Fruit fly (Drosophila melanogaster) whole organism, embryonic: ENCODE measurements around the gene CG7298.

Source experiments
- Antp ChIP-seq: fragments of 200-800 bp; sonication (Bioruptor generic); optimal IDR thresholded peaks from 3 replicates; lab custom pipeline; 2016; ENCODE audit warnings: missing biosample characterization, missing genetic modification characterization
- Asciz ChIP-seq: fragments of 200-800 bp; sonication (Bioruptor generic); optimal IDR thresholded peaks from 2 replicates; lab custom pipeline; 2017; ENCODE audit warnings: missing biosample characterization, mild to moderate bottlenecking, missing genetic modification characterization, missing genetic modification reagents
- Bdp1 ChIP-seq: fragments of 200-800 bp; sonication (Bioruptor generic); optimal IDR thresholded peaks from 3 replicates; lab custom pipeline; 2016; ENCODE audit warnings: missing biosample characterization, missing genetic modification characterization
- CG10462 ChIP-seq: fragments of 200-800 bp; sonication (Bioruptor generic); optimal IDR thresholded peaks from 2 replicates; lab custom pipeline; 2016; ENCODE audit warnings: missing biosample characterization, missing genetic modification characterization
- CG11093 ChIP-seq: fragments of 200-800 bp; sonication (Bioruptor generic); IDR thresholded peaks from 3 replicates; pipeline ENCODE4 v1.3.6; 2022; ENCODE audit warnings: missing biosample characterization, missing genetic modification characterization
- CG13287 ChIP-seq: fragments of 200-800 bp; sonication (Bioruptor generic); IDR thresholded peaks from 2 replicates; pipeline ENCODE4 v1.3.6; 2022; ENCODE audit warnings: missing biosample characterization, missing genetic modification characterization; ENCODE audit not compliant: partially characterized antibody
- CG13296 ChIP-seq: fragments of 200-800 bp; sonication (Bioruptor generic); optimal IDR thresholded peaks from 3 replicates; lab custom pipeline; 2018; ENCODE audit warnings: missing biosample characterization, mild to moderate bottlenecking, missing genetic modification characterization
- CG16779 ChIP-seq: fragments of 200-800 bp; sonication (Bioruptor generic); IDR thresholded peaks from 2 replicates; pipeline ENCODE4 v1.3.6; 2022; ENCODE audit warnings: missing biosample characterization, missing genetic modification characterization
- CG17359 ChIP-seq: fragments of 200-800 bp; sonication (Bioruptor generic); optimal IDR thresholded peaks from 3 replicates; lab custom pipeline; 2018; ENCODE audit warnings: missing biosample characterization, mild to moderate bottlenecking, missing genetic modification characterization, moderate library complexity
- CG3838 ChIP-seq: fragments of 200-800 bp; sonication (Bioruptor generic); optimal IDR thresholded peaks from 3 replicates; lab custom pipeline; 2016; ENCODE audit warnings: missing biosample characterization, missing genetic modification characterization
- CG3847 ChIP-seq: fragments of 200-800 bp; sonication (Bioruptor generic); IDR thresholded peaks from 2 replicates; pipeline ENCODE4 v1.3.6; 2022; ENCODE audit warnings: missing biosample characterization, missing genetic modification characterization
- CG43689 ChIP-seq: fragments of 200-800 bp; sonication (Bioruptor generic); IDR thresholded peaks from 2 replicates; pipeline ENCODE4 v1.3.6; 2022; ENCODE audit warnings: missing biosample characterization, missing genetic modification characterization
- CG4617 ChIP-seq: fragments of 200-800 bp; sonication (Bioruptor generic); optimal IDR thresholded peaks from 3 replicates; lab custom pipeline; 2016; ENCODE audit warnings: missing biosample characterization, missing genetic modification characterization, borderline replicate concordance
- CG4707 ChIP-seq: fragments of 200-800 bp; sonication (Bioruptor generic); optimal IDR thresholded peaks from 2 replicates; lab custom pipeline; 2018; ENCODE audit warnings: missing biosample characterization, mild to moderate bottlenecking, missing genetic modification characterization, moderate library complexity
- CG5245 ChIP-seq: fragments of 200-800 bp; sonication (Bioruptor generic); optimal IDR thresholded peaks from 3 replicates; lab custom pipeline; 2016; ENCODE audit warnings: missing biosample characterization, missing genetic modification characterization
- CG7839 ChIP-seq: fragments of 200-800 bp; sonication (Bioruptor generic); optimal IDR thresholded peaks from 3 replicates; lab custom pipeline; 2018; ENCODE audit warnings: missing biosample characterization, mild to moderate bottlenecking, missing genetic modification characterization, moderate library complexity
- CG8359 ChIP-seq: fragments of 200-800 bp; sonication (Bioruptor generic); optimal IDR thresholded peaks from 2 replicates; lab custom pipeline; 2017; ENCODE audit warnings: missing biosample characterization, mild to moderate bottlenecking, missing genetic modification characterization, borderline replicate concordance
- CTCF ChIP-seq: fragments of 200-800 bp; sonication (Bioruptor generic); optimal IDR thresholded peaks from 2 replicates; lab custom pipeline; 2017; ENCODE audit warnings: missing biosample characterization, mild to moderate bottlenecking, missing genetic modification characterization, moderate library complexity
- Chrac-16 ChIP-seq: fragments of 200-800 bp; sonication (Bioruptor generic); optimal IDR thresholded peaks from 3 replicates; lab custom pipeline; 2016; ENCODE audit warnings: missing biosample characterization, missing genetic modification characterization
- CkIIα-i1 ChIP-seq: fragments of 200-800 bp; sonication (Bioruptor generic); IDR thresholded peaks from 2 replicates; pipeline ENCODE4 v1.3.6; 2022; ENCODE audit warnings: missing biosample characterization, missing genetic modification characterization
- CrebB ChIP-seq: fragments of 200-800 bp; sonication (Bioruptor generic); optimal IDR thresholded peaks from 3 replicates; lab custom pipeline; 2018; ENCODE audit warnings: missing biosample characterization, mild to moderate bottlenecking, missing genetic modification characterization
- Gug ChIP-seq: fragments of 200-800 bp; sonication (Bioruptor generic); IDR thresholded peaks from 4 replicates; pipeline ENCODE4 v1.3.6; 2022; ENCODE audit warnings: missing biosample characterization, missing genetic modification characterization
- H15 ChIP-seq: fragments of 200-800 bp; sonication (Bioruptor generic); IDR thresholded peaks from 3 replicates; pipeline ENCODE4 v1.3.6; 2022; ENCODE audit warnings: missing biosample characterization, missing genetic modification characterization
- Hr3 ChIP-seq: fragments of 200-800 bp; sonication (Bioruptor generic); optimal IDR thresholded peaks from 3 replicates; lab custom pipeline; 2016; ENCODE audit warnings: missing biosample characterization, missing genetic modification characterization
- Nf-YC ChIP-seq: fragments of 200-800 bp; optimal IDR thresholded peaks from 3 replicates; lab custom pipeline; 2019; ENCODE audit warnings: missing biosample characterization, mild to moderate bottlenecking, missing genetic modification characterization, moderate library complexity
- Rfx ChIP-seq: fragments of 200-800 bp; sonication (Bioruptor generic); IDR thresholded peaks from 2 replicates; pipeline ENCODE4 v1.3.6; 2022; ENCODE audit warnings: missing biosample characterization, missing genetic modification characterization
- Scr ChIP-seq: fragments of 200-800 bp; sonication (Bioruptor generic); IDR thresholded peaks from 2 replicates; pipeline ENCODE4 v1.3.6; 2022; ENCODE audit warnings: missing biosample characterization, missing genetic modification characterization; ENCODE audit not compliant: partially characterized antibody
- TFAM ChIP-seq: fragments of 200-800 bp; sonication (Bioruptor generic); optimal IDR thresholded peaks from 2 replicates; lab custom pipeline; 2017; ENCODE audit warnings: missing biosample characterization, missing genetic modification characterization, inconsistent platforms
- Vsx1 ChIP-seq: fragments of 200-800 bp; sonication (Bioruptor generic); optimal IDR thresholded peaks from 2 replicates; lab custom pipeline; 2017; ENCODE audit warnings: missing biosample characterization, mild to moderate bottlenecking, missing genetic modification characterization, missing genetic modification reagents
- abd-A ChIP-seq: fragments of 200-800 bp; sonication (Bioruptor generic); optimal IDR thresholded peaks from 3 replicates; lab custom pipeline; 2019; ENCODE audit warnings: missing biosample characterization, mild to moderate bottlenecking, missing genetic modification characterization, moderate library complexity
- chinmo ChIP-seq: fragments of 200-800 bp; sonication (Bioruptor generic); IDR thresholded peaks from 4 replicates; pipeline ENCODE4 v1.3.6; 2022; ENCODE audit warnings: missing biosample characterization, missing genetic modification characterization; ENCODE audit not compliant: partially characterized antibody
- gce ChIP-seq: fragments of 200-800 bp; sonication (Bioruptor generic); IDR thresholded peaks from 3 replicates; pipeline ENCODE4 v1.3.6; 2022; ENCODE audit warnings: missing biosample characterization, missing genetic modification characterization
- gsb ChIP-seq: fragments of 200-800 bp; sonication (Bioruptor generic); IDR thresholded peaks from 2 replicates; pipeline ENCODE4 v1.3.6; 2022; ENCODE audit warnings: missing biosample characterization, missing genetic modification characterization
- h ChIP-seq: fragments of >200 bp; optimal IDR thresholded peaks from 2 replicates; lab custom pipeline; 2017
- hbn ChIP-seq: fragments of 200-800 bp; sonication (Bioruptor generic); IDR thresholded peaks from 2 replicates; pipeline ENCODE4 v1.3.6; 2022; ENCODE audit warnings: missing biosample characterization, missing genetic modification characterization; ENCODE audit not compliant: partially characterized antibody
- jing ChIP-seq: fragments of 200-800 bp; sonication (Bioruptor generic); optimal IDR thresholded peaks from 2 replicates; lab custom pipeline; 2018; ENCODE audit warnings: missing biosample characterization, mild to moderate bottlenecking, missing genetic modification characterization
- klu ChIP-seq: fragments of 200-800 bp; sonication (Bioruptor generic); IDR thresholded peaks from 2 replicates; pipeline ENCODE4 v1.3.6; 2022; ENCODE audit warnings: missing biosample characterization, missing genetic modification characterization
- lov ChIP-seq, 2 experiments: fragments of 200-800 bp in 1 of 2; fragments of >200 bp in 1 of 2; sonication (Bioruptor generic) in 1 of 2; IDR thresholded peaks in 1 of 2; optimal IDR thresholded peaks in 1 of 2; 2 replicates in 1 of 2; 3 replicates in 1 of 2; pipeline versions ENCODE4 v1.3.6 to Lab custom; 2017 to 2022; ENCODE audit warnings: missing biosample characterization in 1 of 2, missing genetic modification characterization in 1 of 2
- pan ChIP-seq, 4 experiments: fragments of >200 bp in 3 of 4; fragments of 200-800 bp in 1 of 4; sonication (Bioruptor generic) in 1 of 4; optimal IDR thresholded peaks in 3 of 4; IDR thresholded peaks in 1 of 4; 2 replicates each; pipeline versions ENCODE4 v1.3.6 to Lab custom; 2017 to 2022; ENCODE audit warnings: missing biosample characterization in 2 of 4, missing genetic modification characterization in 2 of 4, mixed read lengths in 1 of 4
- pita ChIP-seq: fragments of 200-800 bp; sonication (Bioruptor generic); optimal IDR thresholded peaks from 2 replicates; lab custom pipeline; 2017; ENCODE audit warnings: missing biosample characterization, mild to moderate bottlenecking, missing genetic modification characterization
- pros ChIP-seq: fragments of 200-800 bp; sonication (Bioruptor generic); optimal IDR thresholded peaks from 3 replicates; lab custom pipeline; 2019; ENCODE audit warnings: missing biosample characterization, mild to moderate bottlenecking, missing genetic modification characterization, moderate library complexity
- pzg ChIP-seq: fragments of 200-800 bp; sonication (Bioruptor generic); optimal IDR thresholded peaks from 3 replicates; lab custom pipeline; 2018; ENCODE audit warnings: missing biosample characterization, mild to moderate bottlenecking, missing genetic modification characterization, moderate library complexity
- ranshi ChIP-seq: fragments of 200-800 bp; sonication (Bioruptor generic); IDR thresholded peaks from 2 replicates; pipeline ENCODE4 v1.3.6; 2022; ENCODE audit warnings: missing biosample characterization, missing genetic modification characterization
- seq ChIP-seq: fragments of 200-800 bp; sonication (Bioruptor generic); IDR thresholded peaks from 2 replicates; pipeline ENCODE4 v1.3.6; 2022; ENCODE audit warnings: missing biosample characterization, missing genetic modification characterization
- tap ChIP-seq: fragments of 200-800 bp; optimal IDR thresholded peaks from 3 replicates; lab custom pipeline; 2019; ENCODE audit warnings: missing biosample characterization, mild to moderate bottlenecking, missing genetic modification characterization, moderate library complexity
- tgo ChIP-seq: fragments of 200-800 bp; sonication (Bioruptor generic); IDR thresholded peaks from 3 replicates; pipeline ENCODE4 v1.3.6; 2022; ENCODE audit warnings: missing biosample characterization, missing genetic modification characterization
- tll ChIP-seq, 2 experiments: fragments of 200-800 bp in 1 of 2; fragments of >200 bp in 1 of 2; sonication (Bioruptor generic) in 1 of 2; optimal IDR thresholded peaks; 2 replicates each; lab custom pipeline; 2017 to 2019; ENCODE audit warnings: missing biosample characterization in 2 of 2, missing genetic modification characterization in 2 of 2, mild to moderate bottlenecking in 1 of 2, moderate library complexity in 1 of 2

CG7298 gene

DNA sequence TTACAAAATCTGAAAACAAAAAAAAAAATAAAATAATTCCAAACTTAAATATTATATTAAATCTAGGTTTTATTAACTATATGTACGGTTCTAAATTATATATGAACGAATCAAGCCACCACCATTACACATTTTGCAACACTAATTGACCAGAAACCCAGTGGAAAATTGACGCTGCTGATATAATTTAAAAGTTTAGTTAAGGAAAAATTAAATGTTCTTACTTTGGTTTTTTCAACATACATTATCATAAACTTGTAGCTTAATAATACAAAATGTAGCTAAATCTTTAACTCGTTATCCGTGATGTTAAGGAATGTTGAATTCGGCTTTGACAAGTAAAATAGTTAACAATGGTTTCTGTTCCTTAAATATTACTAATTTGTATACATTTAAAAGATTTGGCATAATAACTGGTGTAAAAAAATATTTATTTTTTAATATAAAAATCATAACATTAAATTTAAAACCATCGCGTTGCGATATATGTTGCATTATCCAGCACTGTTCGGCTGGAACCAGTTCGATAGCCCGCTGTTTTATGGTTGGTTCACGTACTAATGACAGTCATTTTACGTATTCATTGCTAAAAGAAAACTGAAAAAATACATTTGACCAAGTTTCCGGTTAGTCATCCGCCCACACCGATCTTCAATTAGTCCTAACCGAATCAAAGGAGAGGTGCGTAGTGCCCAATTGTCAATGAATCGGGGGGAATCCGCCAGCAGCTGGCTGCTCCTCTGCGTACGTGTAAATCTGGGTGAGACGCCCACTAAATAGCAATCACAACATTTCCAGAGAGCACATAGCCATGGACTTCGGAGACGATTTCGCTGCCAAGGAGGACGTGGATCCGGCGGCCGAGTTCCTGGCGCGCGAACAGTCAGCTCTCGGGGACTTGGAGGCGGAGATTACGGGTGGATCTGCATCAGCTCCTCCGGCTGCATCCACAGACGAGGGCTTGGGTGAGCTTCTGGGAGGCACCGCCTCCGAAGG lies 38.8 kb upstream of the CG7298 start (continued):
- TF ChIP-seq CkIIα-i1 (GFP tag; lab: Robert Waterston, UW): no peak
- no peak for TF ChIP-seq pita (GFP tag; lab: Kevin White, UChicago)
- no peak for TF ChIP-seq CG5245
- no peak for TF ChIP-seq Vsx1
- no peak for TF ChIP-seq chinmo
- TF ChIP-seq CG8359: no peak
- no peak for TF ChIP-seq CG4707 (GFP tag; lab: Kevin White, UChicago)
- peak; percentile 7 for TF ChIP-seq jing (GFP tag; lab: Kevin White, UChicago)
- no peak for TF ChIP-seq CG4617 (GFP tag; lab: Kevin White, UChicago)
- no peak for TF ChIP-seq pan (optimal IDR thresholded peaks at IDR 0.05; lab: Kevin White, UChicago)
- TF ChIP-seq pan (GFP tag; optimal IDR thresholded peaks at IDR 0.05 in 1 of 2, IDR thresholded peaks at IDR 0.05 in 1 of 2): peak in 1 of 2 experiments; percentile 68
- peak; percentile 53 for TF ChIP-seq Chrac-16 (GFP tag; lab: Kevin White, UChicago)
- peak; percentile 66 for TF ChIP-seq CG3847 (GFP tag; lab: Robert Waterston, UW)
- no peak for TF ChIP-seq CG3838 (GFP tag; lab: Kevin White, UChicago)
- no peak; the same call in 1 of the 3 replicates for TF ChIP-seq tgo (GFP tag; lab: Robert Waterston, UW)
- no peak for TF ChIP-seq klu (GFP tag; lab: Robert Waterston, UW)
- peak; percentile 65 for TF ChIP-seq Hr3 (GFP tag; lab: Kevin White, UChicago)
- no peak for TF ChIP-seq CTCF (GFP tag; lab: Kevin White, UChicago)
- peak; percentile 56 for TF ChIP-seq Asciz
- TF ChIP-seq pros (GFP tag; lab: Kevin White, UChicago): no peak
- no peak for TF ChIP-seq Antp
- peak; percentile 15 for TF ChIP-seq CG10462
- peak; percentile 77 for TF ChIP-seq CG13287 (GFP tag; lab: Robert Waterston, UW)
- TF ChIP-seq Gug (GFP tag; lab: Robert Waterston, UW): peak; percentile 42; the same call in 3 of the 4 replicates
- TF ChIP-seq hbn (GFP tag; lab: Robert Waterston, UW): peak; percentile 60; the same call in 1 of the 2 replicates
- peak; percentile 14 for TF ChIP-seq CrebB
- TF ChIP-seq lov (optimal IDR thresholded peaks at IDR 0.05; lab: Kevin White, UChicago): no peak
- 0 out of 3 replicates have a peak, but pooled peaks have one; percentile 42 for TF ChIP-seq lov (GFP tag; IDR thresholded peaks at IDR 0.05; lab: Robert Waterston, UW)
- TF ChIP-seq CG7839 (tag; lab: Kevin White, UChicago): peak; percentile 66
- TF ChIP-seq Bdp1 (GFP tag; lab: Kevin White, UChicago): no peak
- TF ChIP-seq Nf-YC (tag; lab: Kevin White, UChicago): peak; percentile 58
- no peak for TF ChIP-seq abd-A (tag; lab: Kevin White, UChicago)
- TF ChIP-seq ranshi (GFP tag; lab: Robert Waterston, UW): peak; percentile 40; the same call in 1 of the 2 replicates
- TF ChIP-seq H15 (GFP tag; lab: Robert Waterston, UW): peak; percentile 10; the same call in 1 of the 3 replicates
- peak; percentile 52 for TF ChIP-seq pzg (GFP tag; lab: Kevin White, UChicago)
- TF ChIP-seq CG11093 (GFP tag; lab: Robert Waterston, UW): no peak
- 0 out of 2 replicates have a peak, but pooled peaks have one; percentile 29 for TF ChIP-seq CG43689 (GFP tag; lab: Robert Waterston, UW)
- TF ChIP-seq h (lab: Kevin White, UChicago): no peak
- peak; percentile 72 for TF ChIP-seq gce
- TF ChIP-seq CG13296 (GFP tag; lab: Kevin White, UChicago): peak; percentile 63
- TF ChIP-seq Rfx: peak; percentile 63
- TF ChIP-seq Scr (GFP tag; lab: Robert Waterston, UW): peak; percentile 75
- no peak for TF ChIP-seq tll (GFP tag; optimal IDR thresholded peaks at IDR 0.05; lab: Kevin White, UChicago)
- no peak for TF ChIP-seq tap (tag; lab: Kevin White, UChicago)
- no peak for TF ChIP-seq seq (GFP tag; lab: Robert Waterston, UW)
- TF ChIP-seq gsb (GFP tag; lab: Robert Waterston, UW): 0 out of 2 replicates have a peak, but pooled peaks have one; percentile 5
- peak; percentile 69 for TF ChIP-seq CG17359 (tag; lab: Kevin White, UChicago)
- no peak for TF ChIP-seq CG16779
- TF ChIP-seq TFAM (GFP tag; lab: Kevin White, UChicago): no peak
